Fruit fly (Drosophila melanogaster): Measurements from ENCODE around the gene CG32987.
A peak's percentile ranks its signal among the peaks of the same experiment; 100 is the strongest.

The CG32987 gene

dm6 chr2L:8859839-8860238 is 3.8 kb upstream of the CG32987 start (continued):
- no peak for TF ChIP-seq Atf-2 (GFP tag; optimal IDR thresholded peaks at IDR 0.05)
- TF ChIP-seq CG32532 (GFP tag; IDR thresholded peaks at IDR 0.05): no peak
- no peak for TF ChIP-seq crp (GFP tag; optimal IDR thresholded peaks at IDR 0.05)
- no peak for TF ChIP-seq ham (GFP tag; IDR thresholded peaks at IDR 0.05)
- TF ChIP-seq MTF-1 (GFP tag; optimal IDR thresholded peaks at IDR 0.05; ENCODE audit: borderline replicate concordance): peak; percentile 45
- TF ChIP-seq CG33213 (GFP tag; optimal IDR thresholded peaks at IDR 0.05): no peak
- peak; percentile 11 for TF ChIP-seq ac (GFP tag; optimal IDR thresholded peaks at IDR 0.05)
- peak; percentile 8 for TF ChIP-seq CG12219 (GFP tag; optimal IDR thresholded peaks at IDR 0.05)
- TF ChIP-seq CG2202 (tag; optimal IDR thresholded peaks at IDR 0.05): peak; percentile 58
- peak; percentile 36 for TF ChIP-seq CG14710 (tag; optimal IDR thresholded peaks at IDR 0.05)
- no peak for TF ChIP-seq CG11456 (GFP tag; IDR thresholded peaks at IDR 0.05)
- TF ChIP-seq chm (GFP tag; IDR thresholded peaks at IDR 0.05): peak; percentile 50; the same call in 1 of the 2 replicates
- peak; percentile 6 for TF ChIP-seq twi (tag; optimal IDR thresholded peaks at IDR 0.05)
- TF ChIP-seq ci (GFP tag; IDR thresholded peaks at IDR 0.05): peak; percentile 42; the same call in 2 of the 3 replicates
- no peak for TF ChIP-seq oc (tag; optimal IDR thresholded peaks at IDR 0.05)
- TF ChIP-seq fd102C (GFP tag; optimal IDR thresholded peaks at IDR 0.05): no peak
- TF ChIP-seq ind (GFP tag; optimal IDR thresholded peaks at IDR 0.05): no peak
- no peak for TF ChIP-seq CG4854 (GFP tag; optimal IDR thresholded peaks at IDR 0.05)
- TF ChIP-seq stc (GFP tag; IDR thresholded peaks at IDR 0.05): no peak
- peak; percentile 43 for TF ChIP-seq CG2875 (GFP tag; optimal IDR thresholded peaks at IDR 0.05)
- TF ChIP-seq gcm2 (GFP tag; optimal IDR thresholded peaks at IDR 0.05): no peak
- peak; percentile 14 for TF ChIP-seq Fer1 (GFP tag; optimal IDR thresholded peaks at IDR 0.05)
- TF ChIP-seq CG6654 (GFP tag; optimal IDR thresholded peaks at IDR 0.05): no peak
- no peak for TF ChIP-seq Bteb2 (GFP tag; optimal IDR thresholded peaks at IDR 0.05)
- no peak for TF ChIP-seq Opbp (GFP tag; IDR thresholded peaks at IDR 0.05; ENCODE audit: partially characterized antibody)
- TF ChIP-seq luna (GFP tag; optimal IDR thresholded peaks at IDR 0.05): no peak
- no peak for TF ChIP-seq CG18011 (GFP tag; optimal IDR thresholded peaks at IDR 0.05)
- TF ChIP-seq Sin3A (optimal IDR thresholded peaks at IDR 0.05): no peak
- no peak for TF ChIP-seq CG32772 (GFP tag; IDR thresholded peaks at IDR 0.05)
- TF ChIP-seq CG11247 (GFP tag; IDR thresholded peaks at IDR 0.05): no peak
- no peak for TF ChIP-seq Taf1 (GFP tag; IDR thresholded peaks at IDR 0.05)
- TF ChIP-seq CG8388 (GFP tag; optimal IDR thresholded peaks at IDR 0.05): peak; percentile 3
- TF ChIP-seq Stat92E (GFP tag; optimal IDR thresholded peaks at IDR 0.05): no peak
- no peak for TF ChIP-seq CG11695 (GFP tag; IDR thresholded peaks at IDR 0.05)
- TF ChIP-seq CG4707 (GFP tag; optimal IDR thresholded peaks at IDR 0.05): peak; percentile 41
- TF ChIP-seq gem (tag; optimal IDR thresholded peaks at IDR 0.05): peak; percentile 36
- TF ChIP-seq CG33557 (GFP tag; optimal IDR thresholded peaks at IDR 0.05): peak; percentile 67
- peak; percentile 36 for TF ChIP-seq CG10209 (GFP tag; optimal IDR thresholded peaks at IDR 0.05)
- peak; percentile 11 for TF ChIP-seq gsb-n (tag; optimal IDR thresholded peaks at IDR 0.05)
- TF ChIP-seq HHEX (GFP tag; optimal IDR thresholded peaks at IDR 0.05): peak; percentile 41
- TF ChIP-seq tll (GFP tag; optimal IDR thresholded peaks at IDR 0.05): no peak
- TF ChIP-seq HLHmδ (GFP tag; optimal IDR thresholded peaks at IDR 0.05): peak; percentile 8

All from whole organism, embryonic.